Worm (Caenorhabditis elegans) whole organism, L4 larva: ENCODE measurements around the gene B0244.10.

Experiments used
- D1046.2 ChIP-seq: fragments of 200-800 bp; sonication (Bioruptor generic); IDR thresholded peaks from 2 replicates; pipeline ENCODE4 v1.3.6; 2022; ENCODE audit warnings: missing genetic modification characterization, missing compliant biosample characterization
- F10B5.3 ChIP-seq: sonication (generic microtip); optimal IDR thresholded peaks from 2 replicates; lab custom pipeline; 2016; ENCODE audit warnings: mild to moderate bottlenecking, missing genetic modification characterization, missing compliant biosample characterization
- F26F4.8 ChIP-seq: fragments of 200-800 bp; sonication (Bioruptor generic); conservative IDR thresholded peaks from 2 replicates; pipeline ENCODE4 v1.3.6; 2022; ENCODE audit warnings: missing genetic modification characterization, missing compliant biosample characterization
- F44E2.7 ChIP-seq: fragments of 200-800 bp; sonication (Bioruptor generic); IDR thresholded peaks from 2 replicates; pipeline ENCODE4 v2.1.2; 2022; ENCODE audit warnings: missing genetic modification characterization, missing compliant biosample characterization
- F49E8.2 ChIP-seq: sonication (generic microtip); optimal IDR thresholded peaks from 2 replicates; lab custom pipeline; 2016; ENCODE audit warnings: missing compliant biosample characterization, mild to moderate bottlenecking, missing genetic modification characterization, borderline replicate concordance
- T26A8.4 ChIP-seq: fragments of 200-800 bp; sonication (Bioruptor generic); IDR thresholded peaks from 2 replicates; pipeline ENCODE4 v1.3.6; 2022; ENCODE audit warnings: missing genetic modification characterization, missing compliant biosample characterization
- Y105C5A.15 ChIP-seq: fragments of 200-800 bp; sonication (Bioruptor generic); IDR thresholded peaks from 2 replicates; pipeline ENCODE4 v1.3.6; 2022; ENCODE audit warnings: missing genetic modification characterization, missing compliant biosample characterization
- Y48G9A.11 ChIP-seq: fragments of 200-800 bp; sonication (Bioruptor generic); IDR thresholded peaks from 2 replicates; pipeline ENCODE4 v1.3.6; 2022; ENCODE audit warnings: missing genetic modification reagents, missing genetic modification characterization, missing compliant biosample characterization
- Y5F2A.4 ChIP-seq: fragments of 200-800 bp; sonication (Bioruptor generic); optimal IDR thresholded peaks from 2 replicates; lab custom pipeline; 2018; ENCODE audit warnings: mild to moderate bottlenecking, missing genetic modification characterization, missing compliant biosample characterization
- arid-1 ChIP-seq: fragments of 200-800 bp; sonication (Bioruptor generic); conservative IDR thresholded peaks from 2 replicates; pipeline ENCODE4 v1.3.6; 2022; ENCODE audit warnings: missing genetic modification reagents, missing genetic modification characterization, missing compliant biosample characterization
- ceh-44 ChIP-seq: fragments of 200-800 bp; sonication (Bioruptor generic); IDR thresholded peaks from 2 replicates; pipeline ENCODE4 v1.3.6; 2022; ENCODE audit warnings: missing genetic modification reagents, missing genetic modification characterization, missing compliant biosample characterization
- cey-2 ChIP-seq: sonication (generic microtip); optimal IDR thresholded peaks from 3 replicates; lab custom pipeline; 2017; ENCODE audit warnings: missing genetic modification characterization, mild to moderate bottlenecking, missing compliant biosample characterization, antibody characterized with exemption, borderline replicate concordance; ENCODE audit not compliant: insufficient read depth
- ctbp-1 ChIP-seq: fragments of 200-800 bp; sonication (Bioruptor generic); IDR thresholded peaks from 2 replicates; pipeline ENCODE4 v1.3.6; 2022; ENCODE audit warnings: missing genetic modification reagents, missing genetic modification characterization, missing compliant biosample characterization
- daf-19 ChIP-seq: fragments of 200-800 bp; sonication (Bioruptor generic); conservative IDR thresholded peaks from 2 replicates; pipeline ENCODE4 v1.3.6; 2022; ENCODE audit warnings: missing genetic modification characterization, missing compliant biosample characterization
- dmd-8 ChIP-seq: fragments of 200-800 bp; sonication (Bioruptor generic); IDR thresholded peaks from 2 replicates; pipeline ENCODE4 v1.3.6; 2022; ENCODE audit warnings: missing genetic modification characterization, missing compliant biosample characterization
- dpl-1 ChIP-seq: fragments of 150-350 bp; optimal IDR thresholded peaks from 2 replicates; lab custom pipeline; 2014; ENCODE audit warnings: missing biosample characterization, missing genetic modification reagents, missing genetic modification characterization
- dve-1 ChIP-seq: sonication (generic microtip); optimal IDR thresholded peaks from 2 replicates; lab custom pipeline; 2017; ENCODE audit warnings: antibody characterized with exemption, mild to moderate bottlenecking, missing genetic modification characterization, missing compliant biosample characterization; ENCODE audit not compliant: insufficient read depth
- hif-1 ChIP-seq, 2 experiments: sonication (generic microtip); optimal IDR thresholded peaks; 2 replicates each; lab custom pipeline; 2016 to 2017; ENCODE audit warnings: missing compliant biosample characterization in 2 of 2, missing genetic modification characterization in 2 of 2, missing genetic modification reagents in 2 of 2, missing genotype in 2 of 2, mild to moderate bottlenecking in 1 of 2
- hlh-30 ChIP-seq: sonication (generic microtip); optimal IDR thresholded peaks from 2 replicates; lab custom pipeline; 2017; ENCODE audit warnings: antibody characterized with exemption, mild to moderate bottlenecking, missing genetic modification characterization, missing compliant biosample characterization; ENCODE audit not compliant: insufficient read depth
- hmg-1.1 ChIP-seq: fragments of 200-800 bp; sonication (Bioruptor generic); IDR thresholded peaks from 2 replicates; pipeline ENCODE4 v1.3.6; 2022; ENCODE audit warnings: missing genetic modification reagents, missing genetic modification characterization, missing compliant biosample characterization
- jun-1 ChIP-seq: fragments of 150-350 bp; optimal IDR thresholded peaks from 2 replicates; lab custom pipeline; 2014; ENCODE audit warnings: missing biosample characterization, missing genetic modification reagents, missing genetic modification characterization
- lin-1 ChIP-seq: fragments of 200-800 bp; sonication (Bioruptor generic); IDR thresholded peaks from 2 replicates; pipeline ENCODE4 v1.3.6; 2022; ENCODE audit warnings: missing genetic modification reagents, missing genetic modification characterization, missing compliant biosample characterization
- lin-13 ChIP-seq: fragments of 150-350 bp; optimal IDR thresholded peaks from 2 replicates; lab custom pipeline; 2014; ENCODE audit warnings: missing biosample characterization, missing genetic modification reagents, missing genetic modification characterization
- lin-15B ChIP-seq: fragments of 150-350 bp; sonication (generic microtip); optimal IDR thresholded peaks from 3 replicates; lab custom pipeline; 2014; ENCODE audit warnings: missing biosample characterization, missing genetic modification characterization
- lin-29 ChIP-seq: fragments of 200-800 bp; sonication (Bioruptor generic); IDR thresholded peaks from 2 replicates; pipeline ENCODE4 v1.3.6; 2022; ENCODE audit warnings: missing genetic modification reagents, missing genetic modification characterization, missing compliant biosample characterization
- lsy-2 ChIP-seq, 2 experiments: fragments of 150-350 bp in 1 of 2; sonication (generic microtip) in 1 of 2; optimal IDR thresholded peaks; 2 replicates each; lab custom pipeline; 2014 to 2017; ENCODE audit warnings: missing biosample characterization in 2 of 2, missing genetic modification characterization in 2 of 2
- madf-5 ChIP-seq, 2 experiments: fragments of 200-800 bp; sonication (Bioruptor generic); IDR thresholded peaks; 2 replicates each; pipeline ENCODE4 v1.3.6; 2022; ENCODE audit warnings: missing compliant biosample characterization in 2 of 2, missing genetic modification characterization in 2 of 2
- mep-1 ChIP-seq: fragments of 150-350 bp; sonication (generic microtip); optimal IDR thresholded peaks from 3 replicates; lab custom pipeline; 2014; ENCODE audit warnings: missing biosample characterization, missing genetic modification characterization
- mes-2 ChIP-seq: sonication (generic microtip); optimal IDR thresholded peaks from 2 replicates; lab custom pipeline; 2016; ENCODE audit warnings: missing genotype, mild to moderate bottlenecking, missing genetic modification characterization, missing compliant biosample characterization; ENCODE audit not compliant: poor library complexity, severe bottlenecking
- mxl-2 ChIP-seq: fragments of 200-800 bp; sonication (Bioruptor generic); conservative IDR thresholded peaks from 2 replicates; pipeline ENCODE4 v1.3.6; 2022; ENCODE audit warnings: missing genetic modification reagents, missing genetic modification characterization, missing compliant biosample characterization
- nhr-10 ChIP-seq: fragments of 150-350 bp; optimal IDR thresholded peaks from 2 replicates; lab custom pipeline; 2014; ENCODE audit warnings: missing biosample characterization, missing genetic modification characterization
- nhr-102 ChIP-seq: sonication (generic microtip); optimal IDR thresholded peaks from 2 replicates; lab custom pipeline; 2016; ENCODE audit warnings: mild to moderate bottlenecking, missing genetic modification characterization, moderate library complexity, missing compliant biosample characterization
- nhr-111 ChIP-seq: fragments of 200-800 bp; sonication (Bioruptor generic); optimal IDR thresholded peaks from 2 replicates; lab custom pipeline; 2018; ENCODE audit warnings: mild to moderate bottlenecking, missing genetic modification characterization, missing compliant biosample characterization
- nhr-28 ChIP-seq: fragments of 150-350 bp; optimal IDR thresholded peaks from 2 replicates; lab custom pipeline; 2014; ENCODE audit warnings: missing biosample characterization, missing genetic modification characterization
- nhr-77 ChIP-seq: fragments of 150-350 bp; optimal IDR thresholded peaks from 2 replicates; lab custom pipeline; 2014; ENCODE audit warnings: missing biosample characterization, missing genetic modification characterization
- pha-4 ChIP-seq, 2 experiments: fragments of 150-350 bp in 1 of 2; fragments of 200-800 bp in 1 of 2; sonication (Bioruptor generic) in 1 of 2; IDR thresholded peaks in 1 of 2; optimal IDR thresholded peaks in 1 of 2; 2 replicates each; pipeline versions ENCODE4 v1.3.6 to Lab custom; 2014 to 2022; ENCODE audit warnings: missing genetic modification characterization in 2 of 2, missing genetic modification reagents in 2 of 2, missing biosample characterization in 1 of 2, missing compliant biosample characterization in 1 of 2
- set-16 ChIP-seq: fragments of 200-800 bp; sonication (Bioruptor generic); IDR thresholded peaks from 2 replicates; pipeline ENCODE4 v1.3.6; 2022; ENCODE audit warnings: missing genetic modification reagents, missing genetic modification characterization, missing compliant biosample characterization
- spr-1 ChIP-seq: sonication (generic microtip); optimal IDR thresholded peaks from 2 replicates; lab custom pipeline; 2016; ENCODE audit warnings: mild to moderate bottlenecking, missing genetic modification characterization, missing compliant biosample characterization
- unc-130 ChIP-seq: sonication (generic microtip); optimal IDR thresholded peaks from 2 replicates; lab custom pipeline; 2016; ENCODE audit warnings: missing genetic modification reagents, missing genetic modification characterization, missing compliant biosample characterization
- unc-39 ChIP-seq: sonication (generic microtip); optimal IDR thresholded peaks from 2 replicates; lab custom pipeline; 2017; ENCODE audit warnings: missing biosample characterization, missing genetic modification characterization
- unc-62 ChIP-seq, 3 experiments: fragments of 150-350 bp in 1 of 3; sonication (generic microtip); optimal IDR thresholded peaks in 2 of 3; peaks in 1 of 3; 1 replicate in 1 of 3; 2 replicates in 2 of 3; lab custom pipeline; 2014 to 2017; ENCODE audit warnings: missing biosample characterization in 3 of 3, missing genetic modification characterization in 3 of 3, missing genetic modification reagents in 3 of 3, missing genotype in 1 of 3
- vab-7 ChIP-seq: fragments of 200-800 bp; sonication (Bioruptor generic); IDR thresholded peaks from 2 replicates; pipeline ENCODE4 v1.3.6; 2022; ENCODE audit warnings: missing genetic modification reagents, missing genetic modification characterization, missing compliant biosample characterization
- zag-1 ChIP-seq: fragments of 150-350 bp; optimal IDR thresholded peaks from 2 replicates; lab custom pipeline; 2014; ENCODE audit warnings: missing biosample characterization, missing genetic modification characterization
- zfp-3 ChIP-seq: fragments of 200-800 bp; sonication (Bioruptor generic); conservative IDR thresholded peaks from 2 replicates; pipeline ENCODE4 v1.3.6; 2022; ENCODE audit warnings: missing genetic modification reagents, missing genetic modification characterization, missing compliant biosample characterization

B0244.10 gene

DNA sequence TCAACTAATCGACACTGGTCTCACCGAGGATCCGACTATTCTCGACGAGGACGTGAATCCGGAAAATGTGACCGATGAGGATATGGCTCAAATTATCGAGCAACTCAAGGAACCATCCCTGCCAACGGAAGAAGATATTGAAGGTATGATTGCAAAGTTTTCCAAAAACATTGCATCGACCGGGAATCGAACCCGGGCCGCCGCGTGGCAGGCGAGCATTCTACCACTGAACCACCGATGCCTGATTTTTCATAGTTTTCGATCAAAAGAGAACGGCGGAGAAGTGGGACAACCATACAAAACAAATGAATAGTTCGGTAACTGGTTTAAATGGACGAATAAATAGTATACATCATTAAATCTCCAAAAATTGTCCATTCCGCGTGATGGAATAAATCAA is 26.9 kb downstream of the B0244.10 start (continued):
- TF ChIP-seq F10B5.3 (no peak), pha-4 (GFP tag; IDR thresholded peaks at IDR 0.05; lab: Robert Waterston, UW) (peak; percentile 65), pha-4 (tag; optimal IDR thresholded peaks at IDR 0.05; lab: Kevin White, UChicago) (no peak), D1046.2 (0 out of 2 replicates have a peak, but pooled peaks have one; percentile 70), zfp-3 (GFP tag; lab: Robert Waterston, UW) (no peak), vab-7 (peak; percentile 62), mxl-2 (0 out of 2 replicates have a peak, but pooled peaks have one; percentile 23), mep-1 (tag; lab: Kevin White, UChicago) (peak; percentile 14), set-16 (no peak), unc-62 (GFP tag; optimal IDR thresholded peaks at IDR 0.05 in 1 of 2; lab: Kevin White, UChicago) (peak in 1 of 2 experiments; percentile 67), unc-62 (tag; optimal IDR thresholded peaks at IDR 0.05; lab: Kevin White, UChicago) (no peak), unc-39 (no peak), dve-1 (tag; lab: Kevin White, UChicago) (peak; percentile 12), lin-29 (no peak), F49E8.2 (tag; lab: Kevin White, UChicago) (no peak), mes-2 (peak; percentile 17), ctbp-1 (GFP tag; lab: Robert Waterston, UW) (peak; percentile 73), lsy-2 (tag; optimal IDR thresholded peaks at IDR 0.05; lab: Kevin White, UChicago) (peak in 1 of 2 experiments; percentile 20), nhr-111 (GFP tag; lab: Kevin White, UChicago) (no peak), unc-130 (GFP tag; lab: Kevin White, UChicago) (peak; percentile 50), Y105C5A.15 (peak; percentile 76; the same call in 1 of the 2 replicates), lin-1 (GFP tag; lab: Robert Waterston, UW) (no peak), hlh-30 (tag; lab: Kevin White, UChicago) (peak; percentile 47), cey-2 (tag; lab: Kevin White, UChicago) (no peak), lin-15B (tag; lab: Kevin White, UChicago) (no peak), T26A8.4 (GFP tag; lab: Robert Waterston, UW) (peak; percentile 63), F44E2.7 (GFP tag; lab: Robert Waterston, UW) (0 out of 2 replicates have a peak, but pooled peaks have one; percentile 40), dmd-8 (GFP tag; lab: Robert Waterston, UW) (0 out of 2 replicates have a peak, but pooled peaks have one; percentile 65), Y48G9A.11 (peak; percentile 73; the same call in 1 of the 2 replicates), hmg-1.1 (GFP tag; lab: Robert Waterston, UW) (peak; percentile 50; the same call in 1 of the 2 replicates), lin-13 (GFP tag; lab: Kevin White, UChicago) (no peak), spr-1 (tag; lab: Kevin White, UChicago) (peak; percentile 11), nhr-77 (tag; lab: Kevin White, UChicago) (no peak), daf-19 (0 out of 2 replicates have a peak, but pooled peaks have one; percentile 8), nhr-10 (tag; lab: Kevin White, UChicago) (no peak), nhr-28 (tag; lab: Kevin White, UChicago) (no peak), F26F4.8 (GFP tag; lab: Robert Waterston, UW) (peak; percentile 53)

DNA sequence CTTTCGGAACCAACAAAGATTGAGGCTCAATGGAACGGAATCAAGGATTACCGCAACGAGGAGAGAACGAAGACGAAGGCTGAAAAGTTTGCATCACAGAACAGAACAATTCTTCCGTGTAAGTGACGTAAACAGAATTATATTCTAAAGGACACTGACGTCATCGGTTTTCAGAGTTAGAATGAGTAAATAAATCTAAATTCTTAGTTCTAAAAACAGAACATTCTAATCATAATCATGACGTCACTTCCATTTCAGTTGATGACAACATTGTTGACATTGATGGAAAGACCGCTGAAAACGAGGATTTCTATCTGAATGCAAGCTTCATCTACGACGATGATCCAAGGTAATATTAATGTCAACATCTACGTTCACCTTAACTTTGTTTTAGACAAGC is 29.0 kb downstream of the B0244.10 start:
- no peak for TF ChIP-seq lin-29
- no peak for TF ChIP-seq Y5F2A.4 (GFP tag; lab: Kevin White, UChicago)

DNA sequence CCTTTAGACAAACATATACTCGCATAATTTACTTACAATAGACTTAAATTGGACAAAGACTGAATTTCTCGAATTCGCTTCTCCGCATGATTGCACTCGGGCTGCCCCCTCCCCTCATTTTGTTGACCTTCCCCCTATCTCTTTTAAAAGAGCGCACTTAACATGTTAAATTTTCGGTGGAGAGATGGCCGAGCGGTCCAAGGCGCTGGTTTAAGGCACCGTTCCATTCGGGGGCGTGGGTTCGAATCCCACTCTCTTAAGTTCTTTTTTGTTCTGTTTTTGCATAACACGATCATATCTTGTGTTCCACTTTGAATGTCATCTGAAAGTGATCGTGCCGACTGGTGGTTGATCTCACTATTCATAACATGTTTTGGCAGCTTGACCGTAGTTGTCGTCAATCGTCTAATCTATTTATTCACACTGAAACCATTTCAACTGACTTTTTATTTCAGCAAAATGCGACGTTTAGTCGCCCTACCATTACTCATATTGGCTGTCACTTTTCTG is 34.8 kb downstream of the B0244.10 start, which contains the start of gene cutl-23:
Gene cutl-23, plus strand, starts transcription at position 460 of the 510 bp plus-strand sequence.
- TF ChIP-seq vab-7 (peak; percentile 86), F44E2.7 (GFP tag; lab: Robert Waterston, UW) (peak; percentile 59; the same call in 1 of the 2 replicates), mes-2 (peak; percentile 77), hif-1 (tag; optimal IDR thresholded peaks at IDR 0.05; lab: Kevin White, UChicago) (peak in 1 of 2 experiments; percentile 10), unc-130 (GFP tag; lab: Kevin White, UChicago) (peak; percentile 51), D1046.2 (peak; percentile 71; the same call in 1 of the 2 replicates), madf-5 (GFP tag; IDR thresholded peaks at IDR 0.05; lab: Robert Waterston, UW) (peak in 1 of 2 experiments; percentile 60; a peak in 1 of 4 replicates), jun-1 (tag; lab: Kevin White, UChicago) (no peak), Y48G9A.11 (peak; percentile 77), dpl-1 (GFP tag; lab: Kevin White, UChicago) (no peak), dmd-8 (GFP tag; lab: Robert Waterston, UW) (peak; percentile 81), nhr-102 (tag; lab: Kevin White, UChicago) (no peak), ceh-44 (GFP tag; lab: Robert Waterston, UW) (peak; percentile 61; the same call in 1 of the 2 replicates), arid-1 (GFP tag; lab: Robert Waterston, UW) (peak; percentile 61; the same call in 1 of the 2 replicates), zag-1 (no peak)
